Fruit fly (Drosophila melanogaster) whole organism, adult: ENCODE data around the gene CG14507.

Source experiments
- CG14711 ChIP-seq: fragments of 200-800 bp; sonication (Bioruptor generic); optimal IDR thresholded peaks from 2 replicates; lab custom pipeline; 2018; ENCODE audit warnings: missing biosample characterization, mild to moderate bottlenecking, missing genetic modification characterization, moderate library complexity
- CG1620 ChIP-seq: fragments of 200-800 bp; sonication (Bioruptor generic); optimal IDR thresholded peaks from 2 replicates; lab custom pipeline; 2016; ENCODE audit warnings: missing biosample characterization, missing genetic modification characterization
- CG7045 ChIP-seq: fragments of 200-800 bp; sonication (Bioruptor generic); optimal IDR thresholded peaks from 2 replicates; lab custom pipeline; 2017; ENCODE audit warnings: missing biosample characterization, mild to moderate bottlenecking, missing genetic modification characterization
- Mnt ChIP-seq: fragments of 200-800 bp; sonication (Bioruptor generic); optimal IDR thresholded peaks from 2 replicates; lab custom pipeline; 2016; ENCODE audit warnings: missing biosample characterization, mild to moderate bottlenecking, missing genetic modification characterization
- cic ChIP-seq: fragments of 200-800 bp; sonication (Bioruptor generic); optimal IDR thresholded peaks from 2 replicates; lab custom pipeline; 2017; ENCODE audit warnings: missing biosample characterization, mild to moderate bottlenecking, missing genetic modification characterization, moderate library complexity
- cnc ChIP-seq, 2 experiments: fragments of >200 bp; optimal IDR thresholded peaks; 2 replicates each; lab custom pipeline; 2017
- ovo ChIP-seq: fragments of 200-800 bp; sonication (Bioruptor generic); optimal IDR thresholded peaks from 2 replicates; lab custom pipeline; 2016; ENCODE audit warnings: missing biosample characterization, missing genetic modification characterization
- pad ChIP-seq: fragments of 200-800 bp; sonication (Bioruptor generic); optimal IDR thresholded peaks from 3 replicates; lab custom pipeline; 2017; ENCODE audit warnings: missing biosample characterization, missing genetic modification characterization, mild to moderate bottlenecking, moderate library complexity, missing genetic modification reagents

DNA sequence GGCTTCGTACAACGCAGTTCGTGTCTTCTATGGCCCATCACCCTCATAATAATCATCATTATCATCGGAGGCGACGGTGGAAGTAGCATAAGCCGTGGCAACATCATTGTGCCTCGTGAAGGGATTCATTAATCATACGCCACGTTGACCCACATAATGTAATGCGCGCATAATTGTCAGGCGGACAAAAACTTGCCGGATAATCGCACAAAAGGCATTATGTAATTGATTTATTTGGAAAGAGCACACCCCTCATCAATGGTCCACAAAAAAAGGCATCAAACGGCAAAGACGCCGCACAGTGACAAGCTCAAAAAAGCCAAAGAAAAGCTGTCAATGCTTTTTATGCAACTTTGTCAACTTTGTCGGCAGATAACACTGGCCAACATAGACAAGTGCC lies 29.2 kb downstream of the CG14507 start:
- no peak for TF ChIP-seq cic (GFP tag; lab: Kevin White, UChicago)
- no peak for TF ChIP-seq pad (GFP tag; lab: Kevin White, UChicago)
- no peak for TF ChIP-seq ovo (GFP tag; lab: Kevin White, UChicago)
- no peak for TF ChIP-seq Mnt (GFP tag; lab: Kevin White, UChicago)
- no peak for TF ChIP-seq CG14711 (tag; lab: Kevin White, UChicago)
- no peak for TF ChIP-seq CG1620 (GFP tag; lab: Kevin White, UChicago)
- TF ChIP-seq CG7045 (GFP tag; lab: Kevin White, UChicago) = no peak
- TF ChIP-seq cnc (optimal IDR thresholded peaks at IDR 0.05; lab: Kevin White, UChicago) = no peak
